Worm (Caenorhabditis elegans) whole organism, late embryonic: ENCODE results near the gene mct-3.

Experiments used
- ceh-34 ChIP-seq: sonication (generic microtip); optimal IDR thresholded peaks from 2 replicates; lab custom pipeline; 2016; ENCODE audit warnings: mild to moderate bottlenecking, missing genetic modification characterization, missing compliant biosample characterization
- hlh-30 ChIP-seq: sonication (generic microtip); optimal IDR thresholded peaks from 2 replicates; lab custom pipeline; 2017; ENCODE audit warnings: antibody characterized with exemption, missing genetic modification characterization, missing compliant biosample characterization; ENCODE audit not compliant: insufficient read depth
- tbx-2 ChIP-seq: sonication (generic microtip); optimal IDR thresholded peaks from 2 replicates; lab custom pipeline; 2016; ENCODE audit warnings: missing genetic modification characterization, missing compliant biosample characterization
- unc-3 ChIP-seq, 2 experiments: fragments of 200-800 bp in 1 of 2; sonication (Bioruptor generic) in 1 of 2; sonication (generic microtip) in 1 of 2; conservative IDR thresholded peaks in 1 of 2; optimal IDR thresholded peaks in 1 of 2; 2 replicates each; pipeline versions ENCODE4 v1.3.6 to Lab custom; 2016 to 2022; ENCODE audit warnings: missing compliant biosample characterization in 2 of 2, missing genetic modification characterization in 2 of 2, missing genetic modification reagents in 1 of 2
- unc-42 ChIP-seq: sonication (generic microtip); optimal IDR thresholded peaks from 2 replicates; lab custom pipeline; 2016; ENCODE audit warnings: missing genotype, missing genetic modification characterization, missing compliant biosample characterization

- no peak for TF ChIP-seq ceh-34 (tag; lab: Kevin White, UChicago)
- no peak for TF ChIP-seq tbx-2 (tag; lab: Kevin White, UChicago)
- TF ChIP-seq unc-3 (GFP tag; conservative IDR thresholded peaks at IDR 0.05; lab: Robert Waterston, UW) = no peak
- no peak for TF ChIP-seq unc-3 (tag; optimal IDR thresholded peaks at IDR 0.05; lab: Kevin White, UChicago)
- TF ChIP-seq unc-42 (tag; lab: Kevin White, UChicago) = no peak
- TF ChIP-seq hlh-30 = no peak
These were observed 40.8 kb upstream of the mct-3 start for ce11 chrX:13811929-13812328.
